Worm (Caenorhabditis elegans) whole organism, young adult: ENCODE results near the gene C08D8.7.

Experiments used
- C17E4.6 ChIP-seq: fragments of 200-800 bp; sonication (Bioruptor generic); IDR thresholded peaks from 2 replicates; pipeline ENCODE4 v1.3.6; 2022; ENCODE audit warnings: missing genetic modification reagents, missing genetic modification characterization, missing compliant biosample characterization
- D2030.7 ChIP-seq: fragments of 200-800 bp; sonication (Bioruptor generic); IDR thresholded peaks from 2 replicates; pipeline ENCODE4 v1.3.6; 2022; ENCODE audit warnings: missing genetic modification reagents, missing genetic modification characterization, missing compliant biosample characterization
- F37B4.10 ChIP-seq: fragments of 200-800 bp; sonication (Bioruptor generic); IDR thresholded peaks from 2 replicates; pipeline ENCODE4 v1.3.6; 2022; ENCODE audit warnings: missing genetic modification characterization, missing compliant biosample characterization
- F49E8.2 ChIP-seq: sonication (generic microtip); optimal IDR thresholded peaks from 3 replicates; lab custom pipeline; 2017; ENCODE audit warnings: missing genetic modification characterization, mild to moderate bottlenecking, missing compliant biosample characterization, antibody characterized with exemption, moderate library complexity; ENCODE audit not compliant: insufficient read depth
- F52B5.7 ChIP-seq: sonication (generic microtip); optimal IDR thresholded peaks from 2 replicates; lab custom pipeline; 2016; ENCODE audit warnings: mild to moderate bottlenecking, missing genetic modification characterization, missing compliant biosample characterization
- F57A8.1 ChIP-seq: fragments of 200-800 bp; sonication (Bioruptor generic); optimal IDR thresholded peaks from 2 replicates; lab custom pipeline; 2018; ENCODE audit warnings: mild to moderate bottlenecking, missing genetic modification characterization, moderate library complexity, missing compliant biosample characterization
- K11D2.4 ChIP-seq: fragments of 200-800 bp; sonication (Bioruptor generic); IDR thresholded peaks from 2 replicates; pipeline ENCODE4 v1.3.6; 2022; ENCODE audit warnings: missing genetic modification reagents, missing genetic modification characterization, missing compliant biosample characterization
- T07F8.4 ChIP-seq: sonication (generic microtip); optimal IDR thresholded peaks from 2 replicates; lab custom pipeline; 2016; ENCODE audit warnings: mild to moderate bottlenecking, missing genetic modification characterization, moderate library complexity, missing compliant biosample characterization
- akir-1 ChIP-seq: fragments of 200-800 bp; sonication (Bioruptor generic); optimal IDR thresholded peaks from 2 replicates; lab custom pipeline; 2018; ENCODE audit warnings: mild to moderate bottlenecking, missing genetic modification characterization, moderate library complexity, missing compliant biosample characterization
- athp-1 ChIP-seq: sonication (generic microtip); optimal IDR thresholded peaks from 2 replicates; lab custom pipeline; 2017; ENCODE audit warnings: mild to moderate bottlenecking, missing genetic modification characterization, missing compliant biosample characterization
- attf-3 ChIP-seq: fragments of 200-800 bp; sonication (Bioruptor generic); conservative IDR thresholded peaks from 2 replicates; pipeline ENCODE4 v1.3.6; 2022; ENCODE audit warnings: missing genetic modification reagents, missing genetic modification characterization, missing compliant biosample characterization
- attf-5 ChIP-seq: fragments of 200-800 bp; sonication (Bioruptor generic); optimal IDR thresholded peaks from 2 replicates; lab custom pipeline; 2018; ENCODE audit warnings: mild to moderate bottlenecking, missing genetic modification characterization, missing compliant biosample characterization
- cebp-1 ChIP-seq, 2 experiments: fragments of 200-800 bp in 1 of 2; sonication (Bioruptor generic) in 1 of 2; sonication (generic microtip) in 1 of 2; IDR thresholded peaks in 1 of 2; optimal IDR thresholded peaks in 1 of 2; 2 replicates each; pipeline versions ENCODE4 v1.3.6 to Lab custom; 2017 to 2022; ENCODE audit warnings: missing compliant biosample characterization in 2 of 2, missing genetic modification characterization in 2 of 2, mild to moderate bottlenecking in 1 of 2, missing genetic modification reagents in 1 of 2, moderate library complexity in 1 of 2
- ceh-40 ChIP-seq: fragments of 200-800 bp; sonication (Bioruptor generic); IDR thresholded peaks from 2 replicates; pipeline ENCODE4 v1.3.6; 2022; ENCODE audit warnings: missing genetic modification characterization, missing compliant biosample characterization
- ceh-58 ChIP-seq: fragments of 200-800 bp; sonication (Bioruptor generic); IDR thresholded peaks from 2 replicates; pipeline ENCODE4 v1.3.6; 2022; ENCODE audit warnings: missing genetic modification characterization, missing compliant biosample characterization
- dox-1 ChIP-seq: fragments of 200-800 bp; sonication (Bioruptor generic); IDR thresholded peaks from 2 replicates; pipeline ENCODE4 v1.3.6; 2022; ENCODE audit warnings: missing genetic modification reagents, missing genetic modification characterization, missing compliant biosample characterization
- dpl-1 ChIP-seq: fragments of 150-350 bp; optimal IDR thresholded peaks from 2 replicates; lab custom pipeline; 2014; ENCODE audit warnings: missing biosample characterization, missing genetic modification reagents, missing genetic modification characterization
- efl-1 ChIP-seq: fragments of 150-350 bp; optimal IDR thresholded peaks from 2 replicates; lab custom pipeline; 2014; ENCODE audit warnings: missing biosample characterization, missing genetic modification reagents, missing genetic modification characterization
- egl-44 ChIP-seq: fragments of 200-800 bp; sonication (Bioruptor generic); IDR thresholded peaks from 2 replicates; pipeline ENCODE4 v1.3.6; 2022; ENCODE audit warnings: missing genetic modification reagents, missing genetic modification characterization, missing compliant biosample characterization
- fkh-3 ChIP-seq: sonication (generic microtip); optimal IDR thresholded peaks from 2 replicates; lab custom pipeline; 2016; ENCODE audit warnings: mild to moderate bottlenecking, missing genetic modification characterization, missing compliant biosample characterization
- him-1 ChIP-seq: sonication (generic microtip); optimal IDR thresholded peaks from 2 replicates; lab custom pipeline; 2016; ENCODE audit warnings: missing genotype, missing genetic modification reagents, missing genetic modification characterization, missing compliant biosample characterization
- hmg-1.2 ChIP-seq: fragments of 200-800 bp; sonication (Bioruptor generic); IDR thresholded peaks from 2 replicates; pipeline ENCODE4 v1.3.6; 2022; ENCODE audit warnings: missing genetic modification reagents, missing genetic modification characterization, missing compliant biosample characterization
- let-607 ChIP-seq, 2 experiments: fragments of 200-800 bp in 1 of 2; sonication (Bioruptor generic) in 1 of 2; sonication (generic microtip) in 1 of 2; optimal IDR thresholded peaks; 2 replicates each; lab custom pipeline; 2016 to 2018; ENCODE audit warnings: mild to moderate bottlenecking in 2 of 2, missing compliant biosample characterization in 2 of 2, missing genetic modification characterization in 2 of 2, moderate library complexity in 2 of 2, missing genotype in 1 of 2
- lin-54 ChIP-seq: fragments of 200-800 bp; sonication (Bioruptor generic); optimal IDR thresholded peaks from 2 replicates; lab custom pipeline; 2018; ENCODE audit warnings: mild to moderate bottlenecking, missing genetic modification characterization, missing compliant biosample characterization
- lir-1 ChIP-seq: fragments of 200-800 bp; sonication (Bioruptor generic); conservative IDR thresholded peaks from 2 replicates; pipeline ENCODE4 v1.3.6; 2022; ENCODE audit warnings: missing genetic modification reagents, missing genetic modification characterization, missing compliant biosample characterization
- lsl-1 ChIP-seq: fragments of 200-800 bp; sonication (Bioruptor generic); optimal IDR thresholded peaks from 2 replicates; lab custom pipeline; 2018; ENCODE audit warnings: mild to moderate bottlenecking, missing genetic modification characterization, moderate library complexity, missing compliant biosample characterization
- madf-3 ChIP-seq: fragments of 200-800 bp; sonication (Bioruptor generic); IDR thresholded peaks from 2 replicates; pipeline ENCODE4 v1.3.6; 2022; ENCODE audit warnings: missing genetic modification reagents, missing genetic modification characterization, missing compliant biosample characterization
- madf-8 ChIP-seq: fragments of 200-800 bp; sonication (Bioruptor generic); conservative IDR thresholded peaks from 2 replicates; pipeline ENCODE4 v1.3.6; 2022; ENCODE audit warnings: missing genetic modification reagents, missing genetic modification characterization, missing compliant biosample characterization
- mcd-1 ChIP-seq: fragments of 200-800 bp; sonication (Bioruptor generic); IDR thresholded peaks from 2 replicates; pipeline ENCODE4 v1.3.6; 2022; ENCODE audit warnings: missing genetic modification reagents, missing genetic modification characterization, missing compliant biosample characterization
- nhr-120 ChIP-seq: fragments of 200-800 bp; sonication (Bioruptor generic); IDR thresholded peaks from 2 replicates; pipeline ENCODE4 v1.3.6; 2022; ENCODE audit warnings: missing genetic modification characterization, missing compliant biosample characterization
- pha-4 ChIP-seq: fragments of 150-350 bp; sonication (generic microtip); optimal IDR thresholded peaks from 2 replicates; lab custom pipeline; 2014; ENCODE audit warnings: missing biosample characterization, missing genetic modification reagents, missing genetic modification characterization
- rec-8 ChIP-seq, 2 experiments: sonication (generic microtip); optimal IDR thresholded peaks; 2 replicates each; lab custom pipeline; 2016; ENCODE audit warnings: mild to moderate bottlenecking in 2 of 2, missing genetic modification characterization in 2 of 2, missing genetic modification reagents in 2 of 2, missing genotype in 2 of 2, missing biosample characterization in 1 of 2, missing compliant biosample characterization in 1 of 2, moderate library complexity in 1 of 2
- snpc-4 ChIP-seq, 5 experiments: fragments of 150-350 bp in 1 of 5; sonication (generic microtip) in 4 of 5; optimal IDR thresholded peaks; 2 replicates each; lab custom pipeline; 2014 to 2018; ENCODE audit warnings: missing genetic modification characterization in 5 of 5, missing biosample characterization in 3 of 5, antibody characterized with exemption in 2 of 5, mild to moderate bottlenecking in 2 of 5, missing compliant biosample characterization in 2 of 5, missing genotype in 2 of 5, moderate library complexity in 2 of 5, missing genetic modification reagents in 1 of 5
- somi-1 ChIP-seq: fragments of 200-800 bp; sonication (Bioruptor generic); optimal IDR thresholded peaks from 2 replicates; lab custom pipeline; 2018; ENCODE audit warnings: mild to moderate bottlenecking, missing genetic modification characterization, missing compliant biosample characterization
- tbp1 ChIP-seq: fragments of 200-800 bp; sonication (Bioruptor generic); optimal IDR thresholded peaks from 2 replicates; lab custom pipeline; 2018; ENCODE audit warnings: mild to moderate bottlenecking, missing genetic modification characterization, missing compliant biosample characterization
- zfh-2 ChIP-seq: fragments of 200-800 bp; sonication (Bioruptor generic); conservative IDR thresholded peaks from 2 replicates; pipeline ENCODE4 v1.3.6; 2022; ENCODE audit warnings: missing genetic modification reagents, missing genetic modification characterization, missing compliant biosample characterization
- ztf-22 ChIP-seq: fragments of 200-800 bp; sonication (Bioruptor generic); optimal IDR thresholded peaks from 2 replicates; lab custom pipeline; 2018; ENCODE audit warnings: mild to moderate bottlenecking, missing genetic modification characterization, moderate library complexity, missing compliant biosample characterization

Gene C08D8.7

DNA sequence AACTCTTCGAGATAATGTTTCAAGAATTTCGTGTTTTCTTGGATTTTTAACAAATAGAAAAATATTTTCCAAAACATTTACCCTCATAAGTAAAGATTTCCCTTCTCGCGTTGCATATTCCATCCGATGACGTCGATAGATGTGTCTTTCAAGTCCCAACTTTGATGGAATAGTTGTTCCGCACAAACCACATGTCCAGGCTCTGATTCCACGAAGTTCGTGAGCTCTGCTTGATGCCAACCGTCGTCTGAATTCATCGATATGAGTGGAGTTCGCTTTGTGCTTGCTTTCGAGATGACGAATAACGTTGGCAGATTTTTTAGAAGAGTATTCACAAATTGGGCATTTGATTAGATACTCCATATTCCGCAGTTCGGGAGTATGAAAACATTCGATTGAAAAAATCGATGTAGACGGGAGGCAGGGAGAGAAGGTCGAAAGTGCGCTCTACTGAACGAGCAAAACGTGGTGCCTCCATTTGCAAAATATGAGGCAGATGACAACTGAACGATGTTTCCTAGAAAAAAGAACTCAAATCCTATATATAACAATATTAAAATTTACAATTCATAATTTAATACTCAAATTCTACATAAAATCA, 40.0 kb upstream of the C08D8.7 start, which contains the start of gene W02D7.6 (continued):
- no peak for TF ChIP-seq fkh-3
- peak; percentile 41; the same call in 1 of the 2 replicates for TF ChIP-seq dox-1 (GFP tag; lab: Robert Waterston, UW)
- TF ChIP-seq nhr-120 (GFP tag; lab: Robert Waterston, UW), result no peak
- TF ChIP-seq rec-8 (tag; optimal IDR thresholded peaks at IDR 0.05; lab: Kevin White, UChicago), result no peak
- peak; percentile 34 for TF ChIP-seq tbp1 (GFP tag; lab: Kevin White, UChicago)
- no peak for TF ChIP-seq F52B5.7
- 0 out of 2 replicates have a peak, but pooled peaks have one; percentile 39 for TF ChIP-seq ceh-40 (GFP tag; lab: Robert Waterston, UW)
- TF ChIP-seq D2030.7 (GFP tag; lab: Robert Waterston, UW), result 0 out of 2 replicates have a peak, but pooled peaks have one; percentile 8
- no peak for TF ChIP-seq snpc-4 (GFP tag; optimal IDR thresholded peaks at IDR 0.05; lab: Kevin White, UChicago)
- peak in 1 of 4 experiments; percentile 54 for TF ChIP-seq snpc-4 (tag; optimal IDR thresholded peaks at IDR 0.05; lab: Kevin White, UChicago)
- no peak for TF ChIP-seq him-1 (tag; lab: Kevin White, UChicago)
- TF ChIP-seq zfh-2, result no peak
- TF ChIP-seq ztf-22 (GFP tag; lab: Kevin White, UChicago), result no peak
- TF ChIP-seq F37B4.10 (GFP tag; lab: Robert Waterston, UW), result no peak
- TF ChIP-seq attf-5 (GFP tag; lab: Kevin White, UChicago), result peak; percentile 7
- no peak for TF ChIP-seq K11D2.4 (GFP tag; lab: Robert Waterston, UW)
- TF ChIP-seq mcd-1, result peak; percentile 46; the same call in 1 of the 2 replicates
- TF ChIP-seq F49E8.2, result no peak
- TF ChIP-seq egl-44 (GFP tag; lab: Robert Waterston, UW), result no peak

DNA sequence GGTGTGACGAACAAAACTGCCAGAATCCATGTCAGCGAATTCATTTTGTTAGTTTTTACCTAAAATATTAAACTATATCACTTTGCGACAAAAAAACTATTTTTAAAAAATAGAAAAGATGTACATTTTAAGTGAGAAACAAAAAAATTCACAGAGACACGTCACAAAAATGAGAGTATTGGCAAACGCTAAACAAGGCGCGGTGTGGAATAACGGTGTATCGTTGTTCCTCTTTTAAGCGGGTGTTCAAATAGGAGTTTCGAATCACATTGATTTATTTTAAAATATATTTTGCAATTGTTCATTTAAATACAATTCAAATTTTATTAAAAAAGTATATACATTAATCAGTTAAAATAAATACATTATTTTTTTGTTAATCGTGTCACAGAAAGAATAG, 38.5 kb upstream of the C08D8.7 start, which contains the start of gene sel-9:
sel-9 (minus strand) TSS at position 59 of the 400 bp plus-strand sequence.
- no peak for TF ChIP-seq somi-1 (GFP tag; lab: Kevin White, UChicago)
- TF ChIP-seq akir-1, result no peak
- no peak for TF ChIP-seq F52B5.7
- TF ChIP-seq hmg-1.2 (GFP tag; lab: Robert Waterston, UW), result no peak
- peak; percentile 50 for TF ChIP-seq dpl-1 (GFP tag; lab: Kevin White, UChicago)
- no peak for TF ChIP-seq athp-1 (tag; lab: Kevin White, UChicago)
- TF ChIP-seq efl-1 (GFP tag; lab: Kevin White, UChicago), result peak; percentile 35
- TF ChIP-seq lsl-1, result no peak
- TF ChIP-seq let-607 (tag; optimal IDR thresholded peaks at IDR 0.05; lab: Kevin White, UChicago), result peak in 1 of 2 experiments; percentile 70
- TF ChIP-seq attf-3 (GFP tag; lab: Robert Waterston, UW), result peak; percentile 95
- TF ChIP-seq C17E4.6 (GFP tag; lab: Robert Waterston, UW), result no peak
- peak; percentile 54 for TF ChIP-seq lin-54
- no peak for TF ChIP-seq cebp-1 (GFP tag; IDR thresholded peaks at IDR 0.05; lab: Robert Waterston, UW)
- TF ChIP-seq cebp-1 (tag; optimal IDR thresholded peaks at IDR 0.05; lab: Kevin White, UChicago), result peak; percentile 33
- no peak for TF ChIP-seq zfh-2
- no peak for TF ChIP-seq F57A8.1
- TF ChIP-seq pha-4, result no peak
- TF ChIP-seq lir-1 (GFP tag; lab: Robert Waterston, UW), result no peak
- no peak for TF ChIP-seq madf-3 (GFP tag; lab: Robert Waterston, UW)
- TF ChIP-seq snpc-4 (GFP tag; optimal IDR thresholded peaks at IDR 0.05; lab: Kevin White, UChicago), result no peak
- TF ChIP-seq snpc-4 (tag; optimal IDR thresholded peaks at IDR 0.05; lab: Kevin White, UChicago), result peak in 1 of 4 experiments; percentile 11
- no peak for TF ChIP-seq madf-8 (GFP tag; lab: Robert Waterston, UW)
- TF ChIP-seq ceh-58 (GFP tag; lab: Robert Waterston, UW), result no peak
- TF ChIP-seq T07F8.4 (tag; lab: Kevin White, UChicago), result no peak
